Worm (Caenorhabditis elegans): ENCODE measurements around the gene C28H8.5.
A peak's percentile ranks its signal among the peaks of the same experiment; 100 is the strongest.

Gene C28H8.5

ce11 chrIII:5836816-5837215, 47.3 kb upstream of the C28H8.5 start, which contains the start of gene W04D12.1 (continued):
- TF ChIP-seq F16B12.6 (tag; optimal IDR thresholded peaks at IDR 0.05) (no peak), hlh-17 (GFP tag; optimal IDR thresholded peaks at IDR 0.05; ENCODE audit: borderline replicate concordance) (no peak), lin-14 (GFP tag; optimal IDR thresholded peaks at IDR 0.05) (peak; percentile 21), hlh-4 (tag; optimal IDR thresholded peaks at IDR 0.05) (no peak), nhr-28 (tag; optimal IDR thresholded peaks at IDR 0.05) (no peak), ceh-88 (GFP tag; IDR thresholded peaks at IDR 0.05) (no peak), tlp-1 (tag; optimal IDR thresholded peaks at IDR 0.05) (no peak), pax-3 (tag; optimal IDR thresholded peaks at IDR 0.05) (no peak), zag-1 (tag; optimal IDR thresholded peaks at IDR 0.05) (no peak), mef-2 (tag; optimal IDR thresholded peaks at IDR 0.05) (no peak), ceh-8 (GFP tag; optimal IDR thresholded peaks at IDR 0.05) (no peak), jun-1 (tag; optimal IDR thresholded peaks at IDR 0.05) (no peak)

ce11 chrIII:5838159-5839046, 45.7 kb upstream of the C28H8.5 start:
- no peak for TF ChIP-seq zip-4 (GFP tag; optimal IDR thresholded peaks at IDR 0.05)
- TF ChIP-seq lsy-2 (tag; optimal IDR thresholded peaks at IDR 0.05): peak in 1 of 2 experiments; percentile 46
- no peak for TF ChIP-seq zag-1 (tag; optimal IDR thresholded peaks at IDR 0.05)
- peak; percentile 52 for TF ChIP-seq C16A3.4 (tag; optimal IDR thresholded peaks at IDR 0.05)
- TF ChIP-seq jun-1 (tag; optimal IDR thresholded peaks at IDR 0.05): no peak
- peak; percentile 72 for TF ChIP-seq lin-14 (GFP tag; optimal IDR thresholded peaks at IDR 0.05)
- peak; percentile 66 for TF ChIP-seq tbx-2 (tag; optimal IDR thresholded peaks at IDR 0.05)
- TF ChIP-seq snu-23 (GFP tag; optimal IDR thresholded peaks at IDR 0.05): peak; percentile 66
- peak; percentile 46 for TF ChIP-seq nhr-19 (GFP tag; conservative IDR thresholded peaks at IDR 0.05)
- peak in 1 of 2 experiments; percentile 1 for TF ChIP-seq efl-1 (optimal IDR thresholded peaks at IDR 0.05)
- TF ChIP-seq efl-1 (GFP tag; optimal IDR thresholded peaks at IDR 0.05 in 1 of 2): no peak
- TF ChIP-seq blmp-1 (tag; optimal IDR thresholded peaks at IDR 0.05): peak; percentile 83
- peak; percentile 76 for TF ChIP-seq nhr-71 (tag; optimal IDR thresholded peaks at IDR 0.05)
- no peak for TF ChIP-seq lin-15B (tag; optimal IDR thresholded peaks at IDR 0.05)
- peak; percentile 79 for TF ChIP-seq nhr-85 (tag)
- TF ChIP-seq nhr-47 (tag; optimal IDR thresholded peaks at IDR 0.05): peak; percentile 18
- peak in 5 of 6 experiments; percentile 14 to 76 (median 54) for TF ChIP-seq elt-3 (tag; optimal IDR thresholded peaks at IDR 0.05)
- TF ChIP-seq elt-2 (tag; optimal IDR thresholded peaks at IDR 0.05): peak; percentile 74
- TF ChIP-seq nhr-20 (tag; optimal IDR thresholded peaks at IDR 0.05): peak; percentile 71
- peak; percentile 70 for TF ChIP-seq ama-1 (optimal IDR thresholded peaks at IDR 0.05)
- no peak for TF ChIP-seq ceh-88 (GFP tag; IDR thresholded peaks at IDR 0.05)
- no peak for TF ChIP-seq C34B4.2 (tag; optimal IDR thresholded peaks at IDR 0.05)
- TF ChIP-seq mdl-1 (tag; optimal IDR thresholded peaks at IDR 0.05): peak in 1 of 2 experiments; percentile 84
- peak; percentile 54 for TF ChIP-seq pax-3 (tag; optimal IDR thresholded peaks at IDR 0.05)
- TF ChIP-seq xbp-1 (tag; optimal IDR thresholded peaks at IDR 0.05): no peak
- TF ChIP-seq mep-1 (tag; optimal IDR thresholded peaks at IDR 0.05): peak; percentile 25
- TF ChIP-seq ceh-82 (tag; optimal IDR thresholded peaks at IDR 0.05): peak in 1 of 3 experiments; percentile 18
- no peak for TF ChIP-seq swsn-7 (tag; optimal IDR thresholded peaks at IDR 0.05)
- TF ChIP-seq lin-35 (GFP tag; optimal IDR thresholded peaks at IDR 0.05): peak in 1 of 2 experiments; percentile 61
- peak; percentile 66 for TF ChIP-seq nhr-77 (tag; optimal IDR thresholded peaks at IDR 0.05)
- TF ChIP-seq unc-130 (tag; optimal IDR thresholded peaks at IDR 0.05): peak; percentile 51
- TF ChIP-seq ceh-90 (tag; optimal IDR thresholded peaks at IDR 0.05): no peak
- TF ChIP-seq ztf-4 (tag; optimal IDR thresholded peaks at IDR 0.05): no peak
- TF ChIP-seq nhr-90 (tag; optimal IDR thresholded peaks at IDR 0.05; ENCODE audit: poor library complexity): peak; percentile 62

All from whole organism, L1 larva.